Fruit fly (Drosophila melanogaster): Measurements from ENCODE around the gene Tpc1.

dm6 chr3R:10884678-10885421 lies 2.9 kb upstream of the Tpc1 start, which contains the start of gene CG14696:
- TF ChIP-seq CG9948 (tag; optimal IDR thresholded peaks at IDR 0.05) = no peak
- TF ChIP-seq Snoo (tag; optimal IDR thresholded peaks at IDR 0.05) = no peak
